Fruit fly (Drosophila melanogaster) whole organism, adult: ENCODE data around the gene vsg.
A peak's percentile ranks its signal among the peaks of the same experiment; 100 is the strongest.

Experiments
- CG11617 ChIP-seq: fragments of 200-800 bp; sonication (Bioruptor generic); optimal IDR thresholded peaks from 2 replicates; lab custom pipeline; 2017; ENCODE audit warnings: mild to moderate bottlenecking, missing biosample characterization, missing genetic modification reagents, missing genetic modification characterization
- CG12768 ChIP-seq: fragments of 200-800 bp; sonication (Bioruptor generic); optimal IDR thresholded peaks from 2 replicates; lab custom pipeline; 2017; ENCODE audit warnings: missing biosample characterization, missing genetic modification characterization, mild to moderate bottlenecking, moderate library complexity, missing genetic modification reagents
- CG14711 ChIP-seq: fragments of 200-800 bp; sonication (Bioruptor generic); optimal IDR thresholded peaks from 2 replicates; lab custom pipeline; 2018; ENCODE audit warnings: missing biosample characterization, mild to moderate bottlenecking, missing genetic modification characterization, moderate library complexity
- CG1620 ChIP-seq: fragments of 200-800 bp; sonication (Bioruptor generic); optimal IDR thresholded peaks from 2 replicates; lab custom pipeline; 2016; ENCODE audit warnings: missing biosample characterization, missing genetic modification characterization
- CG33017 ChIP-seq: fragments of 200-800 bp; sonication (Bioruptor generic); optimal IDR thresholded peaks from 2 replicates; lab custom pipeline; 2018; ENCODE audit warnings: missing biosample characterization, mild to moderate bottlenecking, missing genetic modification characterization, moderate library complexity
- CG5204 ChIP-seq: fragments of 200-800 bp; sonication (Bioruptor generic); optimal IDR thresholded peaks from 2 replicates; lab custom pipeline; 2016; ENCODE audit warnings: missing biosample characterization, missing genetic modification characterization
- CG7045 ChIP-seq: fragments of 200-800 bp; sonication (Bioruptor generic); optimal IDR thresholded peaks from 2 replicates; lab custom pipeline; 2017; ENCODE audit warnings: missing biosample characterization, mild to moderate bottlenecking, missing genetic modification characterization
- CG7101 ChIP-seq: fragments of 200-800 bp; sonication (Bioruptor generic); optimal IDR thresholded peaks from 2 replicates; lab custom pipeline; 2018; ENCODE audit warnings: missing biosample characterization, mild to moderate bottlenecking, missing genetic modification characterization, moderate library complexity
- Clk ChIP-seq: fragments of 200-800 bp; sonication (Bioruptor generic); optimal IDR thresholded peaks from 2 replicates; lab custom pipeline; 2017; ENCODE audit warnings: missing biosample characterization, missing genetic modification characterization
- Crg-1 ChIP-seq: fragments of 200-800 bp; sonication (Bioruptor generic); optimal IDR thresholded peaks from 2 replicates; lab custom pipeline; 2016; ENCODE audit warnings: missing biosample characterization, missing genetic modification characterization
- Hr96 ChIP-seq: fragments of 200-800 bp; sonication (Bioruptor generic); optimal IDR thresholded peaks from 2 replicates; lab custom pipeline; 2016; ENCODE audit warnings: missing biosample characterization, missing genetic modification characterization
- Mnt ChIP-seq: fragments of 200-800 bp; sonication (Bioruptor generic); optimal IDR thresholded peaks from 2 replicates; lab custom pipeline; 2016; ENCODE audit warnings: missing biosample characterization, mild to moderate bottlenecking, missing genetic modification characterization
- bab1 ChIP-seq: fragments of 200-800 bp; sonication (Bioruptor generic); optimal IDR thresholded peaks from 3 replicates; lab custom pipeline; 2019; ENCODE audit warnings: missing biosample characterization, mild to moderate bottlenecking, missing genetic modification characterization, moderate library complexity
- cic ChIP-seq: fragments of 200-800 bp; sonication (Bioruptor generic); optimal IDR thresholded peaks from 2 replicates; lab custom pipeline; 2017; ENCODE audit warnings: missing biosample characterization, mild to moderate bottlenecking, missing genetic modification characterization, moderate library complexity
- cnc ChIP-seq, 2 experiments: fragments of >200 bp; optimal IDR thresholded peaks; 2 replicates each; lab custom pipeline; 2017
- kay ChIP-seq: fragments of 200-800 bp; sonication (Bioruptor generic); peaks from one replicate; lab custom pipeline; 2016; ENCODE audit warnings: missing biosample characterization, missing genetic modification characterization, borderline replicate concordance
- ovo ChIP-seq: fragments of 200-800 bp; sonication (Bioruptor generic); optimal IDR thresholded peaks from 2 replicates; lab custom pipeline; 2016; ENCODE audit warnings: missing biosample characterization, missing genetic modification characterization
- pad ChIP-seq: fragments of 200-800 bp; sonication (Bioruptor generic); optimal IDR thresholded peaks from 3 replicates; lab custom pipeline; 2017; ENCODE audit warnings: missing biosample characterization, missing genetic modification characterization, mild to moderate bottlenecking, moderate library complexity, missing genetic modification reagents
- tj ChIP-seq: fragments of 200-800 bp; sonication (Bioruptor generic); optimal IDR thresholded peaks from 3 replicates; lab custom pipeline; 2017; ENCODE audit warnings: missing biosample characterization, mild to moderate bottlenecking, missing genetic modification characterization, moderate library complexity
- toe ChIP-seq: fragments of 200-800 bp; sonication (Bioruptor generic); optimal IDR thresholded peaks from 2 replicates; lab custom pipeline; 2016; ENCODE audit warnings: missing biosample characterization, missing genetic modification characterization

vsg gene

dm6 chr3L:9716595-9716994 lies 2.5 kb downstream of the vsg start:
- TF ChIP-seq cic (peak; percentile 44), CG7101 (tag; lab: Kevin White, UChicago) (no peak)

dm6 chr3L:9717101-9717500 lies 3.0 kb downstream of the vsg start:
- TF ChIP-seq CG1620 (GFP tag; lab: Kevin White, UChicago): no peak
- no peak for TF ChIP-seq CG14711 (tag; lab: Kevin White, UChicago)
- TF ChIP-seq cic: peak; percentile 66

dm6 chr3L:9717839-9718238 lies 3.7 kb downstream of the vsg start:
- TF ChIP-seq Crg-1 (GFP tag; lab: Kevin White, UChicago) (no peak), ovo (no peak), kay (GFP tag; lab: Kevin White, UChicago) (no peak), CG11617 (GFP tag; lab: Kevin White, UChicago) (no peak), CG5204 (no peak), Clk (no peak), CG33017 (tag; lab: Kevin White, UChicago) (no peak), CG7101 (tag; lab: Kevin White, UChicago) (no peak)

dm6 chr3L:9718929-9719328 lies 4.8 kb downstream of the vsg start, which contains the start of the genes CG18178 and CG14174:
CG18178 (minus strand) TSS chr3L:9719144.
CG14174 (plus strand) TSS chr3L:9719328.
- peak; percentile 58 for TF ChIP-seq CG33017 (tag; lab: Kevin White, UChicago)
- TF ChIP-seq toe (GFP tag; lab: Kevin White, UChicago): peak; percentile 28
- TF ChIP-seq CG5204: no peak
- no peak for TF ChIP-seq cic
- TF ChIP-seq cnc (optimal IDR thresholded peaks at IDR 0.05; lab: Kevin White, UChicago): no peak
- peak; percentile 44 for TF ChIP-seq pad (GFP tag; lab: Kevin White, UChicago)
- peak; percentile 33 for TF ChIP-seq ovo
- peak; percentile 63 for TF ChIP-seq bab1
- TF ChIP-seq CG7045 (GFP tag; lab: Kevin White, UChicago): peak; percentile 56
- no peak for TF ChIP-seq CG1620 (GFP tag; lab: Kevin White, UChicago)
- TF ChIP-seq CG12768 (GFP tag; lab: Kevin White, UChicago): peak; percentile 68
- peak; percentile 60 for TF ChIP-seq tj (GFP tag; lab: Kevin White, UChicago)
- TF ChIP-seq CG7101 (tag; lab: Kevin White, UChicago): peak; percentile 74
- no peak for TF ChIP-seq Hr96 (GFP tag; lab: Kevin White, UChicago)
- TF ChIP-seq Clk: no peak
- TF ChIP-seq CG11617 (GFP tag; lab: Kevin White, UChicago): peak; percentile 74
- peak; percentile 2 for TF ChIP-seq Crg-1 (GFP tag; lab: Kevin White, UChicago)
- TF ChIP-seq kay (GFP tag; lab: Kevin White, UChicago): no peak
- TF ChIP-seq Mnt: peak; percentile 96
- TF ChIP-seq CG14711 (tag; lab: Kevin White, UChicago): peak; percentile 75

dm6 chr3L:9720102-9720501 lies 6.0 kb downstream of the vsg start:
- TF ChIP-seq pad (GFP tag; lab: Kevin White, UChicago): no peak
- TF ChIP-seq CG1620 (GFP tag; lab: Kevin White, UChicago): no peak
- TF ChIP-seq Hr96 (GFP tag; lab: Kevin White, UChicago): no peak
- TF ChIP-seq CG7101 (tag; lab: Kevin White, UChicago): no peak
- no peak for TF ChIP-seq kay (GFP tag; lab: Kevin White, UChicago)
- TF ChIP-seq ovo: no peak
- TF ChIP-seq CG11617 (GFP tag; lab: Kevin White, UChicago): no peak
- no peak for TF ChIP-seq Clk
- no peak for TF ChIP-seq CG14711 (tag; lab: Kevin White, UChicago)
- no peak for TF ChIP-seq CG5204
- TF ChIP-seq tj (GFP tag; lab: Kevin White, UChicago): no peak
- TF ChIP-seq toe (GFP tag; lab: Kevin White, UChicago): no peak
- no peak for TF ChIP-seq bab1
- no peak for TF ChIP-seq CG12768 (GFP tag; lab: Kevin White, UChicago)

- TF ChIP-seq cic: no peak
- peak; percentile 55 for TF ChIP-seq Mnt
- no peak for TF ChIP-seq cnc (optimal IDR thresholded peaks at IDR 0.05; lab: Kevin White, UChicago)
- TF ChIP-seq ovo: peak; percentile 61
- TF ChIP-seq Crg-1 (GFP tag; lab: Kevin White, UChicago): peak; percentile 63
- TF ChIP-seq Clk: peak; percentile 11
- peak; percentile 65 for TF ChIP-seq CG12768 (GFP tag; lab: Kevin White, UChicago)
- TF ChIP-seq bab1: peak; percentile 57
- peak; percentile 45 for TF ChIP-seq CG33017 (tag; lab: Kevin White, UChicago)
- no peak for TF ChIP-seq CG5204
- TF ChIP-seq CG14711 (tag; lab: Kevin White, UChicago): peak; percentile 40
- TF ChIP-seq CG11617 (GFP tag; lab: Kevin White, UChicago): peak; percentile 77
- peak; percentile 43 for TF ChIP-seq pad (GFP tag; lab: Kevin White, UChicago)
- peak; percentile 22 for TF ChIP-seq tj (GFP tag; lab: Kevin White, UChicago)
- TF ChIP-seq toe (GFP tag; lab: Kevin White, UChicago): no peak
- TF ChIP-seq CG7101 (tag; lab: Kevin White, UChicago): peak; percentile 67
- TF ChIP-seq kay (GFP tag; lab: Kevin White, UChicago): no peak
- peak; percentile 81 for TF ChIP-seq CG1620 (GFP tag; lab: Kevin White, UChicago)
- no peak for TF ChIP-seq Hr96 (GFP tag; lab: Kevin White, UChicago)
- peak; percentile 48 for TF ChIP-seq CG7045 (GFP tag; lab: Kevin White, UChicago)
These were observed 9.0 kb downstream of the vsg start, which contains the start of the genes nbs and defl for dm6 chr3L:9723108-9723507. nbs (minus strand) TSS chr3L:9723194. defl (plus strand) TSS chr3L:9723423.

- TF ChIP-seq Hr96 (GFP tag; lab: Kevin White, UChicago) (no peak), Crg-1 (GFP tag; lab: Kevin White, UChicago) (no peak), kay (GFP tag; lab: Kevin White, UChicago) (no peak), cic (no peak), ovo (no peak), bab1 (peak; percentile 21), Mnt (no peak), CG7101 (tag; lab: Kevin White, UChicago) (peak; percentile 9), CG14711 (tag; lab: Kevin White, UChicago) (no peak), cnc (optimal IDR thresholded peaks at IDR 0.05; lab: Kevin White, UChicago) (no peak), CG33017 (tag; lab: Kevin White, UChicago) (no peak), toe (GFP tag; lab: Kevin White, UChicago) (no peak), CG5204 (no peak)
These were observed 12.6 kb downstream of the vsg start, which contains the start of gene Naa60 for dm6 chr3L:9726707-9727106. Naa60 (plus strand) TSS chr3L:9726895.
